Worm (Caenorhabditis elegans) whole organism, young adult: ENCODE data around the gene M106.3.

Source experiments
- B0261.1 ChIP-seq: sonication (generic microtip); optimal IDR thresholded peaks from 2 replicates; lab custom pipeline; 2016; ENCODE audit warnings: mild to moderate bottlenecking, missing genetic modification characterization, moderate library complexity, missing compliant biosample characterization
- F10E7.11 ChIP-seq: sonication (generic microtip); optimal IDR thresholded peaks from 2 replicates; lab custom pipeline; 2017; ENCODE audit warnings: mild to moderate bottlenecking, missing genetic modification characterization, moderate library complexity, missing compliant biosample characterization
- F33H1.4 ChIP-seq: fragments of 200-800 bp; sonication (Bioruptor generic); IDR thresholded peaks from 2 replicates; pipeline ENCODE4 v1.3.6; 2022; ENCODE audit warnings: missing genetic modification reagents, missing genetic modification characterization, missing compliant biosample characterization
- K11D2.4 ChIP-seq: fragments of 200-800 bp; sonication (Bioruptor generic); IDR thresholded peaks from 2 replicates; pipeline ENCODE4 v1.3.6; 2022; ENCODE audit warnings: missing genetic modification reagents, missing genetic modification characterization, missing compliant biosample characterization
- T26A5.8 ChIP-seq: sonication (generic microtip); optimal IDR thresholded peaks from 2 replicates; lab custom pipeline; 2016; ENCODE audit warnings: missing genetic modification characterization, missing compliant biosample characterization
- ZK185.1 ChIP-seq: sonication (generic microtip); optimal IDR thresholded peaks from 2 replicates; lab custom pipeline; 2016; ENCODE audit warnings: mild to moderate bottlenecking, missing genetic modification characterization, missing compliant biosample characterization; ENCODE audit not compliant: poor library complexity, severe bottlenecking
- atf-7 ChIP-seq: sonication (generic microtip); optimal IDR thresholded peaks from 2 replicates; lab custom pipeline; 2017; ENCODE audit warnings: mild to moderate bottlenecking, missing genetic modification characterization, missing compliant biosample characterization
- attf-3 ChIP-seq: fragments of 200-800 bp; sonication (Bioruptor generic); conservative IDR thresholded peaks from 2 replicates; pipeline ENCODE4 v1.3.6; 2022; ENCODE audit warnings: missing genetic modification reagents, missing genetic modification characterization, missing compliant biosample characterization
- attf-6 ChIP-seq: fragments of 200-800 bp; sonication (Bioruptor generic); IDR thresholded peaks from 2 replicates; pipeline ENCODE4 v1.3.6; 2022; ENCODE audit warnings: missing genetic modification reagents, missing genetic modification characterization, missing compliant biosample characterization
- ceh-40 ChIP-seq: fragments of 200-800 bp; sonication (Bioruptor generic); IDR thresholded peaks from 2 replicates; pipeline ENCODE4 v1.3.6; 2022; ENCODE audit warnings: missing genetic modification characterization, missing compliant biosample characterization
- ceh-91 ChIP-seq: fragments of 200-800 bp; sonication (Bioruptor generic); IDR thresholded peaks from 2 replicates; pipeline ENCODE4 v1.3.6; 2022; ENCODE audit warnings: missing genetic modification reagents, missing genetic modification characterization, missing compliant biosample characterization
- dox-1 ChIP-seq: fragments of 200-800 bp; sonication (Bioruptor generic); IDR thresholded peaks from 2 replicates; pipeline ENCODE4 v1.3.6; 2022; ENCODE audit warnings: missing genetic modification reagents, missing genetic modification characterization, missing compliant biosample characterization
- dpl-1 ChIP-seq: fragments of 150-350 bp; optimal IDR thresholded peaks from 2 replicates; lab custom pipeline; 2014; ENCODE audit warnings: missing biosample characterization, missing genetic modification reagents, missing genetic modification characterization
- egl-18 ChIP-seq: fragments of 200-800 bp; sonication (Bioruptor generic); IDR thresholded peaks from 2 replicates; pipeline ENCODE4 v1.3.6; 2022; ENCODE audit warnings: missing genetic modification reagents, missing genetic modification characterization, missing compliant biosample characterization
- egl-44 ChIP-seq: fragments of 200-800 bp; sonication (Bioruptor generic); IDR thresholded peaks from 2 replicates; pipeline ENCODE4 v1.3.6; 2022; ENCODE audit warnings: missing genetic modification reagents, missing genetic modification characterization, missing compliant biosample characterization
- ets-4 ChIP-seq: fragments of 200-800 bp; sonication (Bioruptor generic); optimal IDR thresholded peaks from 2 replicates; lab custom pipeline; 2018; ENCODE audit warnings: mild to moderate bottlenecking, missing genetic modification characterization, missing compliant biosample characterization
- fkh-3 ChIP-seq: sonication (generic microtip); optimal IDR thresholded peaks from 2 replicates; lab custom pipeline; 2016; ENCODE audit warnings: mild to moderate bottlenecking, missing genetic modification characterization, missing compliant biosample characterization
- hlh-12 ChIP-seq: sonication (generic microtip); optimal IDR thresholded peaks from 2 replicates; lab custom pipeline; 2016; ENCODE audit warnings: missing genetic modification characterization, missing compliant biosample characterization
- hmg-1.2 ChIP-seq: fragments of 200-800 bp; sonication (Bioruptor generic); IDR thresholded peaks from 2 replicates; pipeline ENCODE4 v1.3.6; 2022; ENCODE audit warnings: missing genetic modification reagents, missing genetic modification characterization, missing compliant biosample characterization
- hmg-20 ChIP-seq: fragments of 200-800 bp; sonication (Bioruptor generic); IDR thresholded peaks from 2 replicates; pipeline ENCODE4 v1.3.6; 2022; ENCODE audit warnings: missing genetic modification reagents, missing genetic modification characterization, missing compliant biosample characterization
- let-607 ChIP-seq, 2 experiments: fragments of 200-800 bp in 1 of 2; sonication (Bioruptor generic) in 1 of 2; sonication (generic microtip) in 1 of 2; optimal IDR thresholded peaks; 2 replicates each; lab custom pipeline; 2016 to 2018; ENCODE audit warnings: mild to moderate bottlenecking in 2 of 2, missing compliant biosample characterization in 2 of 2, missing genetic modification characterization in 2 of 2, moderate library complexity in 2 of 2, missing genotype in 1 of 2
- madf-8 ChIP-seq: fragments of 200-800 bp; sonication (Bioruptor generic); conservative IDR thresholded peaks from 2 replicates; pipeline ENCODE4 v1.3.6; 2022; ENCODE audit warnings: missing genetic modification reagents, missing genetic modification characterization, missing compliant biosample characterization
- mel-28 ChIP-seq: sonication (generic microtip); optimal IDR thresholded peaks from 2 replicates; lab custom pipeline; 2016; ENCODE audit warnings: borderline replicate concordance, mild to moderate bottlenecking, missing genetic modification characterization, missing compliant biosample characterization
- mes-4 ChIP-seq: sonication (generic microtip); optimal IDR thresholded peaks from 2 replicates; lab custom pipeline; 2016; ENCODE audit warnings: missing genotype, missing genetic modification characterization, missing compliant biosample characterization
- mxl-1 ChIP-seq: sonication (generic microtip); optimal IDR thresholded peaks from 2 replicates; lab custom pipeline; 2016; ENCODE audit warnings: missing genetic modification characterization, missing compliant biosample characterization
- nhr-179 ChIP-seq: sonication (generic microtip); optimal IDR thresholded peaks from 2 replicates; lab custom pipeline; 2016; ENCODE audit warnings: mild to moderate bottlenecking, missing genetic modification characterization, missing compliant biosample characterization
- nhr-90 ChIP-seq: sonication (generic microtip); optimal IDR thresholded peaks from 2 replicates; lab custom pipeline; 2016; ENCODE audit warnings: missing genotype, mild to moderate bottlenecking, missing genetic modification characterization, missing compliant biosample characterization
- pbrm-1 ChIP-seq: fragments of 200-800 bp; sonication (Bioruptor generic); IDR thresholded peaks from 2 replicates; pipeline ENCODE4 v1.3.6; 2022; ENCODE audit warnings: missing genetic modification reagents, missing genetic modification characterization, missing compliant biosample characterization
- rcor-1 ChIP-seq: fragments of 200-800 bp; sonication (Bioruptor generic); IDR thresholded peaks from 2 replicates; pipeline ENCODE4 v1.3.6; 2022; ENCODE audit warnings: missing genetic modification reagents, missing genetic modification characterization, missing compliant biosample characterization
- rec-8 ChIP-seq, 2 experiments: sonication (generic microtip); optimal IDR thresholded peaks; 2 replicates each; lab custom pipeline; 2016; ENCODE audit warnings: mild to moderate bottlenecking in 2 of 2, missing genetic modification characterization in 2 of 2, missing genetic modification reagents in 2 of 2, missing genotype in 2 of 2, missing biosample characterization in 1 of 2, missing compliant biosample characterization in 1 of 2, moderate library complexity in 1 of 2
- rpc-1 ChIP-seq, 2 experiments: fragments of 150-350 bp in 1 of 2; sonication (generic microtip) in 1 of 2; optimal IDR thresholded peaks; 2 replicates each; lab custom pipeline; 2014 to 2018; ENCODE audit warnings: missing biosample characterization in 1 of 2, missing genetic modification characterization in 1 of 2, missing genetic modification reagents in 1 of 2, missing genotype in 1 of 2
- sdz-38 ChIP-seq: sonication (generic microtip); optimal IDR thresholded peaks from 2 replicates; lab custom pipeline; 2016; ENCODE audit warnings: missing genotype, missing genetic modification characterization, missing compliant biosample characterization
- sea-2 ChIP-seq: fragments of 200-800 bp; sonication (Bioruptor generic); IDR thresholded peaks from 2 replicates; pipeline ENCODE4 v1.3.6; 2022; ENCODE audit warnings: missing genetic modification characterization, missing compliant biosample characterization
- snpc-1.1 ChIP-seq: sonication (generic microtip); optimal IDR thresholded peaks from 2 replicates; lab custom pipeline; 2017; ENCODE audit warnings: missing genetic modification characterization, mild to moderate bottlenecking, missing compliant biosample characterization, antibody characterized with exemption, moderate library complexity, missing genotype, missing genetic modification reagents; ENCODE audit not compliant: insufficient read depth
- snpc-1.3 ChIP-seq: sonication (generic microtip); optimal IDR thresholded peaks from 2 replicates; lab custom pipeline; 2017; ENCODE audit warnings: missing genetic modification characterization, mild to moderate bottlenecking, missing compliant biosample characterization, antibody characterized with exemption, moderate library complexity, missing genotype, missing genetic modification reagents; ENCODE audit not compliant: insufficient read depth
- snpc-3.4 ChIP-seq: sonication (generic microtip); optimal IDR thresholded peaks from 2 replicates; lab custom pipeline; 2017; ENCODE audit warnings: missing genetic modification characterization, mild to moderate bottlenecking, missing compliant biosample characterization, antibody characterized with exemption, moderate library complexity, missing genotype, missing genetic modification reagents
- snpc-4 ChIP-seq, 5 experiments: fragments of 150-350 bp in 1 of 5; sonication (generic microtip) in 4 of 5; optimal IDR thresholded peaks; 2 replicates each; lab custom pipeline; 2014 to 2018; ENCODE audit warnings: missing genetic modification characterization in 5 of 5, missing biosample characterization in 3 of 5, antibody characterized with exemption in 2 of 5, mild to moderate bottlenecking in 2 of 5, missing compliant biosample characterization in 2 of 5, missing genotype in 2 of 5, moderate library complexity in 2 of 5, missing genetic modification reagents in 1 of 5
- sptf-2 ChIP-seq: fragments of 200-800 bp; sonication (Bioruptor generic); optimal IDR thresholded peaks from 2 replicates; lab custom pipeline; 2018; ENCODE audit warnings: mild to moderate bottlenecking, missing genetic modification characterization, missing compliant biosample characterization
- tbx-9 ChIP-seq: sonication (generic microtip); optimal IDR thresholded peaks from 2 replicates; lab custom pipeline; 2016; ENCODE audit warnings: borderline replicate concordance, missing genetic modification characterization, inconsistent platforms, missing compliant biosample characterization
- xnd-1 ChIP-seq: sonication (generic microtip); optimal IDR thresholded peaks from 2 replicates; lab custom pipeline; 2016; ENCODE audit warnings: missing genotype, missing genetic modification reagents, missing genetic modification characterization, missing compliant biosample characterization
- zfh-2 ChIP-seq: fragments of 200-800 bp; sonication (Bioruptor generic); conservative IDR thresholded peaks from 2 replicates; pipeline ENCODE4 v1.3.6; 2022; ENCODE audit warnings: missing genetic modification reagents, missing genetic modification characterization, missing compliant biosample characterization
- zim-3 ChIP-seq: sonication (generic microtip); optimal IDR thresholded peaks from 2 replicates; lab custom pipeline; 2017; ENCODE audit warnings: mild to moderate bottlenecking, missing genetic modification characterization, moderate library complexity, missing compliant biosample characterization
- ztf-18 ChIP-seq: sonication (generic microtip); optimal IDR thresholded peaks from 2 replicates; lab custom pipeline; 2016; ENCODE audit warnings: missing genotype, mild to moderate bottlenecking, missing genetic modification characterization, missing compliant biosample characterization
- ztf-22 ChIP-seq: fragments of 200-800 bp; sonication (Bioruptor generic); optimal IDR thresholded peaks from 2 replicates; lab custom pipeline; 2018; ENCODE audit warnings: mild to moderate bottlenecking, missing genetic modification characterization, moderate library complexity, missing compliant biosample characterization
- ztf-26 ChIP-seq: sonication (generic microtip); optimal IDR thresholded peaks from 2 replicates; lab custom pipeline; 2017; ENCODE audit warnings: missing genetic modification characterization, missing compliant biosample characterization
- ztf-3 ChIP-seq: fragments of 200-800 bp; sonication (Bioruptor generic); optimal IDR thresholded peaks from 2 replicates; lab custom pipeline; 2018; ENCODE audit warnings: mild to moderate bottlenecking, missing genetic modification characterization, missing compliant biosample characterization
- ztf-6 ChIP-seq: fragments of 200-800 bp; sonication (Bioruptor generic); IDR thresholded peaks from 2 replicates; pipeline ENCODE4 v1.3.6; 2022; ENCODE audit warnings: missing genetic modification reagents, missing genetic modification characterization, missing compliant biosample characterization

M106.3 gene

DNA sequence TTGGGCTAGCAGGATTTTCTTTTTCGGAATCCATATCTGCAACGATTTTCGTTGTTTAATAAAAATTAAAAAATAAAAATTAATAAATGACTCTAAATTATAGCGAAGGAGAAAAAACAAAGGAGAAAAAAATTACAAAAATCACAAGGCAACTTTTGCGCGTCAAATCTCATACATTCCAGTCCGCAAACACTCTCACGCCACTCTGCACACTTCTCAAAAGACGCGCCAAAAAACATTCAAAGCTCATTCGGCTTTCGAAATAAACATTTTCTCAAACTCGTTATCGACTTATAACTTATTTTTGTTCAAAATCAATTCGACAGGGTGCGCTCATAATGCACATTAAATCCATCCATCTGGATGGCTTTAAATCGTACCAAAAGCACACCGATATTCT is 36.7 kb downstream of the M106.3 start, which contains the start of the genes R06F6.12 and mix-1:
Gene R06F6.12 (minus strand): TSS at position 36 of the 400 bp plus-strand sequence.
Gene mix-1 (plus strand): TSS at position 201 of the 400 bp plus-strand sequence.
- TF ChIP-seq T26A5.8 (tag; lab: Kevin White, UChicago): no peak
- TF ChIP-seq K11D2.4: no peak
- no peak for TF ChIP-seq ztf-6
- no peak for TF ChIP-seq hlh-12 (tag; lab: Kevin White, UChicago)
- no peak for TF ChIP-seq ZK185.1 (tag; lab: Kevin White, UChicago)
- no peak for TF ChIP-seq ztf-18
- no peak for TF ChIP-seq F10E7.11 (tag; lab: Kevin White, UChicago)
- no peak for TF ChIP-seq ztf-3
- peak; percentile 46 for TF ChIP-seq madf-8
- TF ChIP-seq sptf-2 (GFP tag; lab: Kevin White, UChicago): no peak
- no peak for TF ChIP-seq sdz-38
- TF ChIP-seq egl-18 (GFP tag; lab: Robert Waterston, UW): no peak
- TF ChIP-seq hmg-20 (GFP tag; lab: Robert Waterston, UW): no peak
- TF ChIP-seq rec-8 (tag; optimal IDR thresholded peaks at IDR 0.05; lab: Kevin White, UChicago): peak in 1 of 2 experiments; percentile 12
- TF ChIP-seq rpc-1 (optimal IDR thresholded peaks at IDR 0.05; lab: Kevin White, UChicago): no peak
- no peak for TF ChIP-seq rpc-1 (tag; optimal IDR thresholded peaks at IDR 0.05; lab: Kevin White, UChicago)
- no peak for TF ChIP-seq attf-6 (GFP tag; lab: Robert Waterston, UW)
- TF ChIP-seq fkh-3 (tag; lab: Kevin White, UChicago): no peak
- no peak for TF ChIP-seq mes-4 (tag; lab: Kevin White, UChicago)
- no peak for TF ChIP-seq atf-7 (tag; lab: Kevin White, UChicago)
- peak; percentile 81 for TF ChIP-seq dpl-1 (GFP tag; lab: Kevin White, UChicago)
- TF ChIP-seq F33H1.4 (GFP tag; lab: Robert Waterston, UW): peak; percentile 59
- no peak for TF ChIP-seq zfh-2 (GFP tag; lab: Robert Waterston, UW)
- TF ChIP-seq mel-28: no peak
- TF ChIP-seq zim-3 (tag; lab: Kevin White, UChicago): no peak
- no peak for TF ChIP-seq ets-4 (GFP tag; lab: Kevin White, UChicago)
- no peak for TF ChIP-seq nhr-90 (tag; lab: Kevin White, UChicago)
- TF ChIP-seq hmg-1.2 (GFP tag; lab: Robert Waterston, UW): no peak
- TF ChIP-seq snpc-1.3 (tag; lab: Kevin White, UChicago): peak; percentile 10
- no peak for TF ChIP-seq ztf-26
- no peak for TF ChIP-seq mxl-1 (tag; lab: Kevin White, UChicago)
- TF ChIP-seq ceh-40 (GFP tag; lab: Robert Waterston, UW): no peak
- TF ChIP-seq sea-2 (GFP tag; lab: Robert Waterston, UW): no peak
- peak; percentile 22; the same call in 1 of the 2 replicates for TF ChIP-seq dox-1 (GFP tag; lab: Robert Waterston, UW)
- no peak for TF ChIP-seq B0261.1 (tag; lab: Kevin White, UChicago)
- TF ChIP-seq attf-3 (GFP tag; lab: Robert Waterston, UW): peak; percentile 33; the same call in 1 of the 2 replicates
- TF ChIP-seq snpc-1.1 (tag; lab: Kevin White, UChicago): no peak
- no peak for TF ChIP-seq nhr-179 (tag; lab: Kevin White, UChicago)
- 0 out of 2 replicates have a peak, but pooled peaks have one; percentile 9 for TF ChIP-seq ceh-91 (GFP tag; lab: Robert Waterston, UW)
- TF ChIP-seq tbx-9 (tag; lab: Kevin White, UChicago): no peak
- TF ChIP-seq rcor-1 (GFP tag; lab: Robert Waterston, UW): no peak
- 0 out of 2 replicates have a peak, but pooled peaks have one; percentile 44 for TF ChIP-seq pbrm-1 (GFP tag; lab: Robert Waterston, UW)
- TF ChIP-seq ztf-22 (GFP tag; lab: Kevin White, UChicago): no peak
- TF ChIP-seq let-607 (tag; optimal IDR thresholded peaks at IDR 0.05; lab: Kevin White, UChicago): no peak
- TF ChIP-seq xnd-1 (tag; lab: Kevin White, UChicago): no peak
- TF ChIP-seq egl-44 (GFP tag; lab: Robert Waterston, UW): no peak
- no peak for TF ChIP-seq snpc-4 (GFP tag; optimal IDR thresholded peaks at IDR 0.05; lab: Kevin White, UChicago)
- peak in 3 of 4 experiments; percentile 3 to 22 (median 16) for TF ChIP-seq snpc-4 (tag; optimal IDR thresholded peaks at IDR 0.05; lab: Kevin White, UChicago)
- TF ChIP-seq snpc-3.4 (tag; lab: Kevin White, UChicago): peak; percentile 62
